Fruit fly (Drosophila melanogaster): ENCODE results near the gene mGluR.

DNA sequence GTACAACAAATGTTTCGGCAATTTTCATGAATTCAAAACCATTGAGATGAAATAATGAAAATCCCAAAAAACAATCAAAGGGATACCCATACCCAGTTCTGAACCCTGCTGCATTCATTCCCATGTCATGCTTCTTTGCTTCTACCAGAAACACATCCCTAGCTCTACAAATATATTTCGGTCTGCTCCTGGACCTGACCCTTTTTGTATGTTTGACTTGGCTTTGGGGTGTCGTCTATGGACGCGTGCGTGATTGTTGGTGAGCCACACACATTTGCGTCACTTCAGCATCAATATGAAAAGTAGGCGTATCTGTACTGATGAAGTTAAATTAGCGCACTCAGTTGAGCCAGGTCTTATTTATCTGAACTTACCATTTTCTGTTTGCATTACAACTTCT, 48.1 kb downstream of the mGluR start:
- TF ChIP-seq insv (optimal IDR thresholded peaks at IDR 0.05) (no peak), psq (optimal IDR thresholded peaks at IDR 0.05) (no peak), h (optimal IDR thresholded peaks at IDR 0.05) (no peak), Myc (optimal IDR thresholded peaks at IDR 0.05) (no peak), Sin3A (optimal IDR thresholded peaks at IDR 0.05) (no peak), ttk (optimal IDR thresholded peaks at IDR 0.05) (no peak)
